Worm (Caenorhabditis elegans) whole organism, L4 larva: Measurements from ENCODE around the gene Y24D9A.6.
"Not testable (repeated sequence)": the region's sequence is repeated elsewhere in the genome, so short reads cannot be mapped to it uniquely, and the experiment has no call there.

Source experiments
- R02D3.7 ChIP-seq: fragments of 150-350 bp; sonication (generic microtip); optimal IDR thresholded peaks from 3 replicates; lab custom pipeline; 2014; ENCODE audit warnings: missing biosample characterization, missing genetic modification characterization
- arid-1 ChIP-seq: fragments of 200-800 bp; sonication (Bioruptor generic); conservative IDR thresholded peaks from 2 replicates; pipeline ENCODE4 v1.3.6; 2022; ENCODE audit warnings: missing genetic modification reagents, missing genetic modification characterization, missing compliant biosample characterization
- cey-2 ChIP-seq: sonication (generic microtip); optimal IDR thresholded peaks from 3 replicates; lab custom pipeline; 2017; ENCODE audit warnings: missing genetic modification characterization, mild to moderate bottlenecking, missing compliant biosample characterization, antibody characterized with exemption, borderline replicate concordance; ENCODE audit not compliant: insufficient read depth
- dpl-1 ChIP-seq: fragments of 150-350 bp; optimal IDR thresholded peaks from 2 replicates; lab custom pipeline; 2014; ENCODE audit warnings: missing biosample characterization, missing genetic modification reagents, missing genetic modification characterization
- lin-29 ChIP-seq: fragments of 200-800 bp; sonication (Bioruptor generic); IDR thresholded peaks from 2 replicates; pipeline ENCODE4 v1.3.6; 2022; ENCODE audit warnings: missing genetic modification reagents, missing genetic modification characterization, missing compliant biosample characterization
- madf-9 ChIP-seq: fragments of 200-800 bp; sonication (Bioruptor generic); conservative IDR thresholded peaks from 2 replicates; pipeline ENCODE4 v1.3.6; 2022; ENCODE audit warnings: missing genetic modification reagents, missing genetic modification characterization, missing compliant biosample characterization
- nhr-76 ChIP-seq: fragments of 150-350 bp; optimal IDR thresholded peaks from 2 replicates; lab custom pipeline; 2014; ENCODE audit warnings: missing biosample characterization, missing genetic modification characterization
- pha-4 ChIP-seq, 2 experiments: fragments of 150-350 bp in 1 of 2; fragments of 200-800 bp in 1 of 2; sonication (Bioruptor generic) in 1 of 2; IDR thresholded peaks in 1 of 2; optimal IDR thresholded peaks in 1 of 2; 2 replicates each; pipeline versions ENCODE4 v1.3.6 to Lab custom; 2014 to 2022; ENCODE audit warnings: missing genetic modification characterization in 2 of 2, missing genetic modification reagents in 2 of 2, missing biosample characterization in 1 of 2, missing compliant biosample characterization in 1 of 2
- pqm-1 ChIP-seq: sonication (generic microtip); optimal IDR thresholded peaks from 2 replicates; lab custom pipeline; 2017; ENCODE audit warnings: missing biosample characterization, missing genetic modification characterization
- skn-1 ChIP-seq: fragments of 150-350 bp; optimal IDR thresholded peaks from 2 replicates; lab custom pipeline; 2014; ENCODE audit warnings: missing biosample characterization, missing genetic modification characterization
- snpc-4 ChIP-seq: fragments of 150-350 bp; optimal IDR thresholded peaks from 2 replicates; lab custom pipeline; 2014; ENCODE audit warnings: missing biosample characterization, missing genetic modification characterization
- unc-39 ChIP-seq: sonication (generic microtip); optimal IDR thresholded peaks from 2 replicates; lab custom pipeline; 2017; ENCODE audit warnings: missing biosample characterization, missing genetic modification characterization
- unc-62 ChIP-seq, 3 experiments: fragments of 150-350 bp in 1 of 3; sonication (generic microtip); optimal IDR thresholded peaks in 2 of 3; peaks in 1 of 3; 1 replicate in 1 of 3; 2 replicates in 2 of 3; lab custom pipeline; 2014 to 2017; ENCODE audit warnings: missing biosample characterization in 3 of 3, missing genetic modification characterization in 3 of 3, missing genetic modification reagents in 3 of 3, missing genotype in 1 of 3

DNA sequence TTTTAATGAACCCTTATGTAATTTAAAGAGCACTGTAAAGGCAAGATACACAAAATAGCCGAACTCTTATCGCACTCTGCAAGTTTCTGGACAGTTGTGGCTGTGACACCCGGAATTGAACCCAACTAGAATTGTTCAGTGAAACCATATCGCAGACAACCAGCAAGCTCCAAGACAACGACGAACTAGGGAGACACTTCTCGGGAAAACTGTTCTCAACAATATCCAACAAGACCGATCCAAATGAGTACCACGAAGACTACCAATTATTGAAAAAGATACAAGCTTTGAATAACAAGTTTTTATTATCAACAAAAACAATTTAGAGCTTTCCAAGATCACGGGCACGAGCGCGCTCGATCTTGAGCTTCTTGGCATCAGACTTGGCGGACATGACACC, 11.3 kb downstream of the Y24D9A.6 start:
- TF ChIP-seq dpl-1 (GFP tag; lab: Kevin White, UChicago); snpc-4 (tag; lab: Kevin White, UChicago); cey-2 (tag; lab: Kevin White, UChicago); unc-39 (tag; lab: Kevin White, UChicago); unc-62 (GFP tag; optimal IDR thresholded peaks at IDR 0.05 in 1 of 2; lab: Kevin White, UChicago); unc-62 (tag; optimal IDR thresholded peaks at IDR 0.05; lab: Kevin White, UChicago); madf-9 (GFP tag; lab: Robert Waterston, UW); pqm-1 (tag; lab: Kevin White, UChicago); nhr-76; pha-4 (tag; optimal IDR thresholded peaks at IDR 0.05; lab: Kevin White, UChicago); R02D3.7 (tag; lab: Kevin White, UChicago); lin-29 (GFP tag; lab: Robert Waterston, UW); skn-1: not testable (repeated sequence)
- TF ChIP-seq pha-4 (GFP tag; IDR thresholded peaks at IDR 0.05; lab: Robert Waterston, UW) (peak; percentile 57), arid-1 (GFP tag; lab: Robert Waterston, UW) (peak; percentile 60; the same call in 1 of the 2 replicates)
